Fruit fly (Drosophila melanogaster): ENCODE measurements around the gene CG8509.

DNA sequence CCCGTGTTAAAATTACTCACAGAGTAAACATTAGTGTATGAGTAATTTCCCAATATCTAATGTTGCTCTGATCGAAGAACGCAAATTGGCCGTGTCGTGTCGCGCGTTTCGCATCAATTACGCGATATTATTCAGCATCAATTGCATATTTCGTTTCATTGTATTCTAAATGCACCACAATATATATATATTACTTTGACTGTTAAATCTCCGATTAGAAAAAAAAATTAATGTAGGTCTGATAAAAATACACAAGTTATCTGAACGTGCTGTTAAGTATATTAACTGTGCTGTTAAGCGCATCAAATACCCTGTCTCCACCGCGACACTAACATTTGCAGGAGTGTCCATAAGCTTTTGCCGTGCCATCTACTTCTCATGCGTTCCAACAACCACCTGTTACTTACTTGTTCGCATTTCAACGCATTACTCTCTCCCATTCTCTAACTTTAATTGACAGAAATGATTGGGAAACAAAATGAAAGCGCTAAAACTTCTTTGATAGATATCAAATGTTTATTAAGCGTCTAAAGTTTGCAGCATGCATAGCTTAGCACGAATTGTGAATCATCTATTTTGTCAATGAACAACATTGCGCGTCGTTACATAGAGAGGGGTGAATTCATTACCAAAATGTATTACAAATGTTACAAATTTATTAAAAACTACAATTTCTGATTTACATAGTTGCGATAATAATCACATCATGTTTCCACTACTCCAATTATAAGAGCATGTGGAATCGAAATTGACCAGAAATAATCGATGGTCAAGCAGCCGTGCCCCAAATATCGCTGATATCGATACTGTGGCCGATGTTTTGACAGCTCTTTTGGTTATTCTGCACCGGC, 48.7 kb upstream of the CG8509 start, which contains the start of the genes Graf and mRpL3:
- TF ChIP-seq cnc (optimal IDR thresholded peaks at IDR 0.05) (no peak), Mnt (GFP tag; optimal IDR thresholded peaks at IDR 0.05) (no peak), CG7045 (GFP tag; optimal IDR thresholded peaks at IDR 0.05) (no peak), Crg-1 (GFP tag; optimal IDR thresholded peaks at IDR 0.05) (no peak)
